Fruit fly (Drosophila melanogaster) whole organism, embryonic: ENCODE results near the gene CG14054.

ENCODE experiments used
- Adf1 ChIP-seq: fragments of 200-800 bp; sonication (Bioruptor generic); IDR thresholded peaks from 2 replicates; pipeline ENCODE4 v1.3.6; 2022; ENCODE audit warnings: missing biosample characterization, missing genetic modification characterization
- B-H2 ChIP-seq: fragments of 200-800 bp; sonication (Bioruptor generic); optimal IDR thresholded peaks from 2 replicates; lab custom pipeline; 2018; ENCODE audit warnings: missing biosample characterization, mild to moderate bottlenecking, missing genetic modification characterization
- Bteb2 ChIP-seq: fragments of 200-800 bp; sonication (Bioruptor generic); optimal IDR thresholded peaks from 2 replicates; lab custom pipeline; 2016; ENCODE audit warnings: missing biosample characterization, missing genetic modification characterization
- C15 ChIP-seq: fragments of 200-800 bp; sonication (Bioruptor generic); IDR thresholded peaks from 3 replicates; pipeline ENCODE4 v1.3.6; 2022; ENCODE audit warnings: missing biosample characterization, missing genetic modification characterization
- CG10431 ChIP-seq: fragments of 200-800 bp; sonication (Bioruptor generic); optimal IDR thresholded peaks from 3 replicates; lab custom pipeline; 2018; ENCODE audit warnings: missing biosample characterization, mild to moderate bottlenecking, missing genetic modification characterization
- CG11723 ChIP-seq: fragments of 200-800 bp; sonication (Bioruptor generic); optimal IDR thresholded peaks from 2 replicates; lab custom pipeline; 2017; ENCODE audit warnings: missing biosample characterization, mild to moderate bottlenecking, missing genetic modification characterization
- CG12391 ChIP-seq: fragments of 200-800 bp; sonication (Bioruptor generic); optimal IDR thresholded peaks from 3 replicates; lab custom pipeline; 2018; ENCODE audit warnings: missing biosample characterization, mild to moderate bottlenecking, missing genetic modification characterization, moderate library complexity
- CG13775 ChIP-seq: fragments of 200-800 bp; sonication (Bioruptor generic); optimal IDR thresholded peaks from 3 replicates; lab custom pipeline; 2017; ENCODE audit warnings: missing biosample characterization, mild to moderate bottlenecking, missing genetic modification characterization
- CG14014 ChIP-seq: fragments of 200-800 bp; sonication (Bioruptor generic); IDR thresholded peaks from 2 replicates; pipeline ENCODE4 v1.3.6; 2022; ENCODE audit warnings: missing biosample characterization, missing genetic modification characterization
- CG14710 ChIP-seq: fragments of 200-800 bp; sonication (Bioruptor generic); optimal IDR thresholded peaks from 3 replicates; lab custom pipeline; 2019; ENCODE audit warnings: missing biosample characterization, mild to moderate bottlenecking, missing genetic modification characterization, moderate library complexity
- CG14860 ChIP-seq: fragments of 200-800 bp; sonication (Bioruptor generic); IDR thresholded peaks from 3 replicates; pipeline ENCODE4 v1.3.6; 2022; ENCODE audit warnings: missing biosample characterization, missing genetic modification characterization; ENCODE audit not compliant: partially characterized antibody
- CG1647 ChIP-seq: fragments of 200-800 bp; sonication (Bioruptor generic); optimal IDR thresholded peaks from 3 replicates; lab custom pipeline; 2016; ENCODE audit warnings: missing biosample characterization, missing genetic modification characterization
- CG1832 ChIP-seq: fragments of 200-800 bp; sonication (Bioruptor generic); optimal IDR thresholded peaks from 2 replicates; lab custom pipeline; 2017; ENCODE audit warnings: missing biosample characterization, mild to moderate bottlenecking, missing genetic modification characterization, inconsistent platforms
- CG18764 ChIP-seq: fragments of 200-800 bp; sonication (Bioruptor generic); optimal IDR thresholded peaks from 3 replicates; lab custom pipeline; 2016; ENCODE audit warnings: missing biosample characterization, missing genetic modification characterization
- CG2199 ChIP-seq: fragments of 200-800 bp; sonication (Bioruptor generic); IDR thresholded peaks from 3 replicates; pipeline ENCODE4 v1.3.6; 2022; ENCODE audit warnings: missing biosample characterization, missing genetic modification characterization
- CG31365 ChIP-seq: fragments of 200-800 bp; sonication (Bioruptor generic); optimal IDR thresholded peaks from 2 replicates; lab custom pipeline; 2018; ENCODE audit warnings: missing biosample characterization, mild to moderate bottlenecking, missing genetic modification characterization
- CG33213 ChIP-seq: fragments of 200-800 bp; sonication (Bioruptor generic); optimal IDR thresholded peaks from 3 replicates; lab custom pipeline; 2016; ENCODE audit warnings: missing biosample characterization, missing genetic modification characterization
- CG3726 ChIP-seq: fragments of 200-800 bp; sonication (Bioruptor generic); IDR thresholded peaks from 3 replicates; pipeline ENCODE4, ENCODE4 v1.3.6; 2022; ENCODE audit warnings: missing biosample characterization, missing genetic modification characterization
- CG6175 ChIP-seq: fragments of 200-800 bp; sonication (Bioruptor generic); IDR thresholded peaks from 3 replicates; pipeline ENCODE4 v1.3.6; 2022; ENCODE audit warnings: missing biosample characterization, missing genetic modification characterization
- CG6272 ChIP-seq: fragments of 200-800 bp; sonication (Bioruptor generic); IDR thresholded peaks from 2 replicates; pipeline ENCODE4 v1.3.6; 2022; ENCODE audit warnings: missing biosample characterization, missing genetic modification characterization
- CG8290 ChIP-seq, 3 experiments: fragments of 200-800 bp; sonication (Bioruptor generic); optimal IDR thresholded peaks; 2 replicates each; lab custom pipeline; 2016 to 2019; ENCODE audit warnings: missing biosample characterization in 3 of 3, missing genetic modification characterization in 3 of 3, mild to moderate bottlenecking in 2 of 3, moderate library complexity in 1 of 3
- Dek ChIP-seq: fragments of 200-800 bp; sonication (Bioruptor generic); optimal IDR thresholded peaks from 3 replicates; lab custom pipeline; 2019; ENCODE audit warnings: missing biosample characterization, mild to moderate bottlenecking, missing genetic modification characterization, moderate library complexity
- Ets65A ChIP-seq: fragments of 200-800 bp; sonication (Bioruptor generic); peaks from one replicate; lab custom pipeline; 2016; ENCODE audit warnings: missing biosample characterization, missing genetic modification characterization
- Ets97D ChIP-seq: fragments of 200-800 bp; sonication (Bioruptor generic); optimal IDR thresholded peaks from 3 replicates; lab custom pipeline; 2016; ENCODE audit warnings: missing biosample characterization, missing genetic modification characterization
- Hmx ChIP-seq: fragments of 200-800 bp; sonication (Bioruptor generic); optimal IDR thresholded peaks from 2 replicates; lab custom pipeline; 2016; ENCODE audit warnings: missing biosample characterization, missing genetic modification characterization
- Oli ChIP-seq: fragments of 200-800 bp; sonication (Bioruptor generic); optimal IDR thresholded peaks from 2 replicates; lab custom pipeline; 2018; ENCODE audit warnings: missing biosample characterization, mild to moderate bottlenecking, missing genetic modification characterization, moderate library complexity
- Optix ChIP-seq: fragments of 200-800 bp; sonication (Bioruptor generic); IDR thresholded peaks from 3 replicates; pipeline ENCODE4 v1.3.6; 2022; ENCODE audit warnings: missing biosample characterization, missing genetic modification characterization
- Poxn ChIP-seq: fragments of 200-800 bp; sonication (Bioruptor generic); IDR thresholded peaks from 2 replicates; pipeline ENCODE4 v1.3.6; 2022; ENCODE audit warnings: missing biosample characterization, missing genetic modification characterization
- Side ChIP-seq: fragments of 200-800 bp; sonication (Bioruptor generic); optimal IDR thresholded peaks from 2 replicates; lab custom pipeline; 2016; ENCODE audit warnings: missing biosample characterization, missing genetic modification characterization
- Sry-δ ChIP-seq: fragments of 200-800 bp; sonication (Bioruptor generic); optimal IDR thresholded peaks from 2 replicates; lab custom pipeline; 2016; ENCODE audit warnings: missing biosample characterization, missing genetic modification characterization
- TFAM ChIP-seq: fragments of 200-800 bp; sonication (Bioruptor generic); optimal IDR thresholded peaks from 2 replicates; lab custom pipeline; 2017; ENCODE audit warnings: missing biosample characterization, missing genetic modification characterization, inconsistent platforms
- Taf1 ChIP-seq: fragments of 200-800 bp; sonication (Bioruptor generic); IDR thresholded peaks from 2 replicates; pipeline ENCODE4 v1.3.6; 2022; ENCODE audit warnings: missing biosample characterization, missing genetic modification characterization
- btn ChIP-seq: fragments of 200-800 bp; sonication (Bioruptor generic); optimal IDR thresholded peaks from 2 replicates; lab custom pipeline; 2016; ENCODE audit warnings: missing biosample characterization, missing genetic modification characterization
- corto ChIP-seq: fragments of 200-800 bp; sonication (Bioruptor generic); optimal IDR thresholded peaks from 2 replicates; lab custom pipeline; 2016; ENCODE audit warnings: missing biosample characterization, mild to moderate bottlenecking, missing genetic modification characterization, moderate library complexity
- croc ChIP-seq: fragments of 200-800 bp; sonication (Bioruptor generic); conservative IDR thresholded peaks from 3 replicates; pipeline ENCODE4 v1.3.6; 2022; ENCODE audit warnings: missing biosample characterization, missing genetic modification characterization
- dimm ChIP-seq: fragments of 200-800 bp; sonication (Bioruptor generic); IDR thresholded peaks from 2 replicates; pipeline ENCODE4 v1.3.6; 2022; ENCODE audit warnings: missing biosample characterization, missing genetic modification characterization
- ewg ChIP-seq: fragments of 200-800 bp; sonication (Bioruptor generic); optimal IDR thresholded peaks from 3 replicates; lab custom pipeline; 2017; ENCODE audit warnings: mild to moderate bottlenecking, missing biosample characterization, missing genetic modification reagents, missing genetic modification characterization
- fd64A ChIP-seq: fragments of 200-800 bp; sonication (Bioruptor generic); optimal IDR thresholded peaks from 3 replicates; lab custom pipeline; 2018; ENCODE audit warnings: missing biosample characterization, mild to moderate bottlenecking, missing genetic modification characterization
- gcm ChIP-seq: fragments of 200-800 bp; sonication (Bioruptor generic); optimal IDR thresholded peaks from 2 replicates; lab custom pipeline; 2019; ENCODE audit warnings: missing biosample characterization, mild to moderate bottlenecking, missing genetic modification characterization, moderate library complexity
- gem ChIP-seq: fragments of 200-800 bp; sonication (Bioruptor generic); optimal IDR thresholded peaks from 2 replicates; lab custom pipeline; 2019; ENCODE audit warnings: missing biosample characterization, mild to moderate bottlenecking, missing genetic modification characterization, moderate library complexity
- ham ChIP-seq: fragments of 200-800 bp; sonication (Bioruptor generic); IDR thresholded peaks from 2 replicates; pipeline ENCODE4 v1.3.6; 2022; ENCODE audit warnings: missing biosample characterization, missing genetic modification characterization
- hb ChIP-seq: fragments of 200-800 bp; sonication (Bioruptor generic); IDR thresholded peaks from 3 replicates; pipeline ENCODE4 v1.3.6; 2022; ENCODE audit warnings: missing biosample characterization, missing genetic modification characterization; ENCODE audit not compliant: partially characterized antibody
- nom ChIP-seq: fragments of 200-800 bp; sonication (Bioruptor generic); optimal IDR thresholded peaks from 2 replicates; lab custom pipeline; 2017; ENCODE audit warnings: missing biosample characterization, missing genetic modification characterization, mild to moderate bottlenecking, moderate library complexity, missing genetic modification reagents
- pfk ChIP-seq: fragments of 200-800 bp; sonication (Bioruptor generic); optimal IDR thresholded peaks from 2 replicates; lab custom pipeline; 2018; ENCODE audit warnings: missing biosample characterization, mild to moderate bottlenecking, missing genetic modification characterization, moderate library complexity
- phol ChIP-seq: fragments of 200-800 bp; sonication (Bioruptor generic); optimal IDR thresholded peaks from 3 replicates; lab custom pipeline; 2018; ENCODE audit warnings: missing biosample characterization, mild to moderate bottlenecking, missing genetic modification characterization, moderate library complexity
- run ChIP-seq: fragments of 200-800 bp; sonication (Bioruptor generic); optimal IDR thresholded peaks from 3 replicates; lab custom pipeline; 2018; ENCODE audit warnings: missing biosample characterization, mild to moderate bottlenecking, missing genetic modification characterization
- sens-2 ChIP-seq: fragments of 200-800 bp; sonication (Bioruptor generic); IDR thresholded peaks from 2 replicates; pipeline ENCODE4 v1.3.6; 2022; ENCODE audit warnings: missing biosample characterization, missing genetic modification characterization

The CG14054 gene

dm6 chrX:2071878-2072817, 6.0 kb upstream of the CG14054 start, which contains the start of gene Rtca (continued):
- TF ChIP-seq Sry-δ (GFP tag; lab: Kevin White, UChicago) (peak; percentile 17), CG14710 (tag; lab: Kevin White, UChicago) (peak; percentile 30), ham (no peak), pfk (GFP tag; lab: Kevin White, UChicago) (no peak), Poxn (0 out of 2 replicates have a peak, but pooled peaks have one; percentile 15), CG8290 (GFP tag; optimal IDR thresholded peaks at IDR 0.05; lab: Kevin White, UChicago) (peak; percentile 14), CG8290 (tag; optimal IDR thresholded peaks at IDR 0.05; lab: Kevin White, UChicago) (peak in 1 of 2 experiments; percentile 62), dimm (GFP tag; lab: Robert Waterston, UW) (no peak), CG3726 (0 out of 3 replicates have a peak, but pooled peaks have one; percentile 62), fd64A (GFP tag; lab: Kevin White, UChicago) (no peak), phol (peak; percentile 66), btn (GFP tag; lab: Kevin White, UChicago) (no peak), gem (tag; lab: Kevin White, UChicago) (peak; percentile 78), Ets65A (peak; percentile 82), CG12391 (tag; lab: Kevin White, UChicago) (peak; percentile 68), run (no peak), CG14860 (no peak), Optix (peak; percentile 65; the same call in 1 of the 3 replicates), Oli (tag; lab: Kevin White, UChicago) (peak; percentile 77), CG1647 (GFP tag; lab: Kevin White, UChicago) (peak; percentile 19), sens-2 (no peak), corto (GFP tag; lab: Kevin White, UChicago) (no peak), ewg (peak; percentile 39), CG11723 (GFP tag; lab: Kevin White, UChicago) (peak; percentile 34), CG1832 (GFP tag; lab: Kevin White, UChicago) (no peak), nom (GFP tag; lab: Kevin White, UChicago) (peak; percentile 92), Bteb2 (GFP tag; lab: Kevin White, UChicago) (peak; percentile 52), CG31365 (peak; percentile 16), CG18764 (GFP tag; lab: Kevin White, UChicago) (peak; percentile 23), Adf1 (GFP tag; lab: Robert Waterston, UW) (peak; percentile 60; the same call in 1 of the 2 replicates), CG2199 (no peak), CG13775 (GFP tag; lab: Kevin White, UChicago) (peak; percentile 46), croc (0 out of 3 replicates have a peak, but pooled peaks have one; percentile 18), hb (GFP tag; lab: Robert Waterston, UW) (no peak), CG14014 (GFP tag; lab: Robert Waterston, UW) (peak; percentile 72), CG10431 (no peak), Taf1 (GFP tag; lab: Robert Waterston, UW) (peak; percentile 25; the same call in 1 of the 2 replicates), Ets97D (GFP tag; lab: Kevin White, UChicago) (no peak), CG6272 (GFP tag; lab: Robert Waterston, UW) (0 out of 2 replicates have a peak, but pooled peaks have one; percentile 17), C15 (GFP tag; lab: Robert Waterston, UW) (peak; percentile 32; the same call in 1 of the 3 replicates), Dek (tag; lab: Kevin White, UChicago) (peak; percentile 60), B-H2 (GFP tag; lab: Kevin White, UChicago) (no peak), TFAM (no peak), CG6175 (GFP tag; lab: Robert Waterston, UW) (0 out of 3 replicates have a peak, but pooled peaks have one; percentile 30), Side (GFP tag; lab: Kevin White, UChicago) (peak; percentile 72), Hmx (GFP tag; lab: Kevin White, UChicago) (no peak), CG33213 (GFP tag; lab: Kevin White, UChicago) (no peak), gcm (peak; percentile 39)
